Fruit fly (Drosophila melanogaster) whole organism: ENCODE results near the gene CG34008.

Experiments used
- CG8478 ChIP-seq: fragments of >200 bp; optimal IDR thresholded peaks from 2 replicates; lab custom pipeline; 2018; ENCODE audit warnings: inconsistent platforms
- Dll ChIP-seq: fragments of >200 bp; optimal IDR thresholded peaks from 2 replicates; lab custom pipeline; 2017
- EcR ChIP-seq, 2 experiments: fragments of >200 bp; optimal IDR thresholded peaks; 2 replicates each; lab custom pipeline; 2017; ENCODE audit warnings: missing biosample characterization in 2 of 2, missing genetic modification characterization in 2 of 2, missing genetic modification reagents in 2 of 2
- pan ChIP-seq: fragments of >200 bp; optimal IDR thresholded peaks from 2 replicates; lab custom pipeline; 2017
- psq ChIP-seq: fragments of >200 bp; optimal IDR thresholded peaks from 2 replicates; lab custom pipeline; 2017
- usp ChIP-seq: fragments of >200 bp; optimal IDR thresholded peaks from 2 replicates; lab custom pipeline; 2017; ENCODE audit warnings: missing biosample characterization, missing genetic modification characterization, mixed read lengths

The CG34008 gene

DNA sequence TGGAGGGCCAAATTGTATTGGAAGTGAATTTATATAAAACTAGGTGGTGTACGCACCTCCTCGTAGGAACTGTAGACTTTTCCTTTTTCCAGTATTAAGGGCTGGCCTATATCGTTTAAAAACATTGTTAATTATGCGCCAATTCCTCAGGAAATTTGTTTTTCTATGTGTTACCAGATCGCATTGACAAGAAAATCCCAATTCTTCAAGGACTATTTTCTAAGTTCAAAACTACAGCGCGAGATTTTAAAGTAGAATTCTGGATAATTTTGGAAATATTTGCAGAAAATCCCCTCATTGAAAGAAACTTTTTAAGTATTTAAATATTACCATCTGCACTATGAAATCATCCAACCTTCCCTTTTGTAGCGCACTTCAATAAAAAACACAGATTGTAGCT lies at the start of gene CG34008:
CG34008 (minus strand) TSS at position 147 of the 400 bp plus-strand sequence.
- TF ChIP-seq EcR (GFP tag; optimal IDR thresholded peaks at IDR 0.05; lab: Kevin White, UChicago) (no peak), Dll (lab: Kevin White, UChicago) (no peak), psq (no peak)

DNA sequence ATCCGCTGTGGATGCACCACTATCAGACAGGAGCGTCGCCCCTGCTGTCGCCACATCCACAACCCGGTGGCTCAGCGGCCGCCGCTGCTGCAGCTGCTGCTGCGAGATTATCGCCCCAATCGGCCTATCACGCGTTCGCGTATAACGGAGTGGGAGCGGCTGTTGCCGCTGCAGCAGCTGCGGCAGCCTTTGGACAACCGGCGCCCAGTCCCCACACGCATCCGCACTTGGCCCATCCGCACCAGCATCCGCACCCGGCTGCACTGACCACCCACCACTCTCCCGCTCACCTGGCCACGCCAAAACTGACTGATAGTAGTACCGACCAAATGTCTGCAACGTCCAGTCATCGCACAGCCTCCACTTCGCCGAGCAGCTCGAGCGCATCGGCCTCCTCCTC lies 44.8 kb upstream of the CG34008 start:
- TF ChIP-seq EcR (GFP tag; optimal IDR thresholded peaks at IDR 0.05; lab: Kevin White, UChicago) (no peak), psq (no peak), pan (lab: Kevin White, UChicago) (no peak), Dll (lab: Kevin White, UChicago) (no peak), usp (GFP tag; lab: Kevin White, UChicago) (no peak), CG8478 (lab: Kevin White, UChicago) (no peak)

DNA sequence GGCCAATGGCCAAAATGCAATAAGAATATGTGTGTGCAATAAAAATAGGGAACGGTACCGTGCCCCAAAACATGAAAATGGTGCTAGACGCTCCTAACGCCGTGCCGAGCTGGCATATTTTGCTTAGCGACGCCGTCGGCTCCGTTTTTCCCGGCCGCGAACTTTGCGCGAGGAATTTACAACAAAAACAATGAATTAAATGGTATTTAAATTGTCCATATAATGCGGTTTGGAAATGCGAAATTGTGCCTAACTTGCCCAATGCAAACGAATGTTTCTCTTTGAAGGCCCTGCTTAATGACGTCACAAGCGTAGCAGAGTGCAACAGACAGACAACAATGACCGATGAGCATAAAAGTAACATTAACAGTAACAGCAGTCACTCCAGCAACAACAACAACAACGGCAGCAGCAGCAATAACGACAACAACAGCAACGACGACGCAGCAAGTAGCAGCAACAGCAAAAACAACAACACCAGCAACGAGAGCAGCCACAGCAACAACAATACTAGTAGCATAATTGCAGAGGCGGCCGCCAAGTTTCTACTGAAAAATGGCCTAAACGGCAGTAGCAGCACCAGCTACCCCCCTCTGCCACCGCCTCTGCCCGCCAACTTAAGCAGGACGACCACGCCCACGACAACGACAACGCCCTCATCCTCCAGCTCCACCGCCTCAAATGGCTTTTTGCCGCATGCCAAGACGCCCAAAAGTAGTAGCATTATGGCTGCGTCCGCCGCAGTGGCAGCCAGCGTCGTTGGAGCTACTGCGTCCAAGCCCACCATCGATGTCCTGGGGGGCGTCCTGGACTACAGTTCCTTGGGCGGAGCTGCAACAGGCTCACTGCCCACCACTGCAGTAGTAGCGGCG lies 41.2 kb upstream of the CG34008 start:
- TF ChIP-seq psq, result no peak
- TF ChIP-seq Dll (lab: Kevin White, UChicago), result no peak
- no peak for TF ChIP-seq pan (lab: Kevin White, UChicago)
- no peak for TF ChIP-seq CG8478 (lab: Kevin White, UChicago)
- TF ChIP-seq usp (GFP tag; lab: Kevin White, UChicago), result no peak
- no peak for TF ChIP-seq EcR (GFP tag; optimal IDR thresholded peaks at IDR 0.05; lab: Kevin White, UChicago)

DNA sequence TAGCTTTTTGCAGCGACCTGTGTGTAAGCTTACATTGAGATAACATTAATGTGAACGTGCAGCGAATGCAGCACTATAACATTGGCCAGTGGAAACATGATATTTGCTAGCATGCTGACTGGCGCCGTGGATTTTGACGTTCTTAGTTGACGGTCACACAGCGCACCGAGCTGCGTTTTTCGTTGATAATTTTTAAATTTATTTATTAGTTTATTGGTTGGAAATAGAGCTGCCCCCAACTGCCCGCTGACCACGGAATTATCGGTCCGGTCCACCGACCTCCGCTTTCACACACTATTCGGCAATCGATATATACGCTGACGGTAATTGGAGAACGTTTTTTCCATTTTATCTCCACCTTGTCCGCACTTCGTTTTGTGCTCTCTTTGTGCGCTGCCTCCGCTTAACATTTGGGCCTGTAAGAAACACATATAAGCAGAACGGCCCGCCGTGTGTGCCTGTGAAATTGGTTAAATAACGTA lies 40.5 kb upstream of the CG34008 start, which contains the start of gene H:
H (plus strand) TSS at position 134 of the 482 bp plus-strand sequence.
- no peak for TF ChIP-seq pan (lab: Kevin White, UChicago)
- TF ChIP-seq CG8478 (lab: Kevin White, UChicago), result no peak
- no peak for TF ChIP-seq usp (GFP tag; lab: Kevin White, UChicago)
- no peak for TF ChIP-seq Dll (lab: Kevin White, UChicago)
- TF ChIP-seq psq, result no peak
- TF ChIP-seq EcR (GFP tag; optimal IDR thresholded peaks at IDR 0.05; lab: Kevin White, UChicago), result no peak

DNA sequence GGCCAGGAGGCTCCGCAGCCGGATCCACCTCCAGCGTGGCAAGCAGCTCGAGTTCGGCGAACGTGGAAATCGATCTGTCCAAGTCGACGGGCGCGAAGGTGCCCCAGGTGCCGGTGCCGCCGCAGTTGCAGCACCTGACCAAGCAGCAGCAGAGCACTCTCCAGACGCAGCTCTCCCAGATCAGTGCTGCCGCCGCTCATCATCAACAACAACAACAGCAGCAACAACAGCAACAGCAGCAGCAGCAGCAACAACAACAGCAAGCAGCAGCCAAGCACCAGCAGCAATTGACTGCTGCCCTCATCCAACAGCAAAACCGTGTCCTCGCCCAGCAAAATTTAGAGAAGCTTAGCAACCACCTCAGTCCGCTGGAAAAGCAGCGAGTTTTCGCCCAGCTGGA lies 37.6 kb upstream of the CG34008 start:
- TF ChIP-seq usp (GFP tag; lab: Kevin White, UChicago), result no peak
- no peak for TF ChIP-seq EcR (GFP tag; optimal IDR thresholded peaks at IDR 0.05; lab: Kevin White, UChicago)
- TF ChIP-seq Dll (lab: Kevin White, UChicago), result no peak
- TF ChIP-seq pan (lab: Kevin White, UChicago), result no peak
- no peak for TF ChIP-seq psq
- TF ChIP-seq CG8478 (lab: Kevin White, UChicago), result no peak

DNA sequence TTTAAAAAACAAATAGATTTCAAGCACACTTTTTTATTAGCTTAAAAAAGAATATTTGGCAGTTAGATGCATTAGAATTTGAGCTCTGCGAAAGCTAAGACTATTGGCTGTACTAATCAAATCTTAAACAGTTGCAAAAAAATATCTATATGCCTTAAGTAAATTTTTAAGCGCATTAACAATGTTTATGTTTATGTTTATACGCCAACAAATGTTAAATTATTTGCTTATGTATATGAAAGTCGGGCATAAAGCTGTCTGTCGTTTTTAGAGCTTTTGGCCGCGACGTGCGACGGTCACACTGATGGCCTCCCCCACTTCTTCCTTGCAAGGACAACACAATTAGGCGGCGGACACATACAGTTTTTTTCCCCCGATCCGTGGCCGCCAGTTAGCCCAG lies 36.3 kb upstream of the CG34008 start, which contains the start of gene CG5466:
CG5466 (plus strand) TSS at position 301 of the 400 bp plus-strand sequence.
- no peak for TF ChIP-seq pan (lab: Kevin White, UChicago)
- TF ChIP-seq Dll (lab: Kevin White, UChicago), result no peak
- TF ChIP-seq EcR (GFP tag; optimal IDR thresholded peaks at IDR 0.05; lab: Kevin White, UChicago), result no peak
- TF ChIP-seq usp (GFP tag; lab: Kevin White, UChicago), result no peak
- no peak for TF ChIP-seq CG8478 (lab: Kevin White, UChicago)
- no peak for TF ChIP-seq psq

DNA sequence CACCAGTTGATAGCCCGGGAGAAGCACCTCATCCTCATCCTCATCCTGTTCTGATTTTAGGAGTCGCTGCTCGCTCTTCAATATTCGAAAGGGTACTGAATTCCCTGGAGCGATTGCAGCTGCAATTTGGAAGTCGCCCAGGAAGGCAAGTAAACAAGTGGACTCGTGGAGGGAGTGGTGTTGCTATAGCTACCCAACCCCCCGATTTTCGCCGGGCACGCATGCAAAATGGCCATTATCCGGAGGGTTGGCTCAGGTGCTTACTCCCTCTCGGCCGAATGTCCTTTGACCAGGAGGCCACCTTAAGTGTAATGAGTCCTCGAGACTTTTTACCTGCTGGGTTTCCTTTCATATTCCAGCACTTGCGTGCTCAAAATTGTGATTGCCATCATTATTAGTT lies 35.5 kb upstream of the CG34008 start, which contains the start of gene CG15923:
CG15923 (minus strand) TSS at position 101 of the 400 bp plus-strand sequence.
- no peak for TF ChIP-seq usp (GFP tag; lab: Kevin White, UChicago)

DNA sequence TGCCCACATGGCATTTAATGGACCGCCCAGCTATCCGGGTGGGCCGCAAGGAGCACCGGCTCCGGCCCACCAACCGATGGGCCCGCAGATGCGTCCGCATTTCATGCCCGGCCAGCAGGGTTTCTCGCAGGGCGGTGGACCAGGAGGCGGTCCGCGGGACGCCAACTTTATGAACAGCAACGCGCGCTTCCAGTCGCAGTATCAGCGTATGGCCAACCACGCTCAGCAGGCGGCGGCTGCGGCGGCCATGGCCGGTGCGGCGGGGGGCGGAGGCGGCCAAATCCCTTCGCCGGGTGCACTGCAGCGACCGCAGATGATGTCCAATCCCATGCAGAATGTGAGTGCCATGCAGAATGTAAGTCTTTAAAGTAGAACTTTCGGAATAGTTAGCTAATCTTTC lies 26.9 kb upstream of the CG34008 start:
- TF ChIP-seq pan (lab: Kevin White, UChicago), result no peak
- no peak for TF ChIP-seq usp (GFP tag; lab: Kevin White, UChicago)
- TF ChIP-seq CG8478 (lab: Kevin White, UChicago), result no peak
- TF ChIP-seq psq, result no peak
- TF ChIP-seq EcR (GFP tag; optimal IDR thresholded peaks at IDR 0.05; lab: Kevin White, UChicago), result no peak
- no peak for TF ChIP-seq Dll (lab: Kevin White, UChicago)

DNA sequence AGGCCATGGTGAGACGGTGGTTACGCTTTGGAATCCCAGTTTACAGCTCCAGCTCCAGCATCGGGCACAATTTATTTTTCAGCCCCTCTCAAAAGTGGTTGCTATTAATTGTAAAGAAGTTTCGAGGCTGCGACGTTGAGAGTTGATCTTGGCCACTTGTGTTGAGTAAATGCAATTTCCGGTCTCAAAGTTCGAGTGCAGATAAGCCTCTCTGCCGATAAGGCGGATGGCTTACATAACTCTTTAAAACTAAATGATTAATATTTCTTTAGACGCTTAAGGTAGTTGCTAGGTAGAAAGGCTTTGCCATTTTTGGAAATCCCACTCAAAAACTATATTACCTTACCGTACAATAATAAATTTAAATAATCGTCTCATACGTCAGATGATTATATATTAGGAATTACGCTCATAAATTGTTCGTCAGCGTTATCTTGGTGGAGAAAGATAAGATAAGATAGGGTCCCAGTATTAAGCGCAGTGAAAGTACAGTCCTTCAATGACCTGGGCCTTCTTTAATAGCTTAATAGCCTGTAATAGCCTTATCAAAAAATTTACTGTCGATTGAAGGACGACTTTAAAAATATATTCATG lies 24.3 kb upstream of the CG34008 start:
- TF ChIP-seq Dll (lab: Kevin White, UChicago) (no peak), usp (GFP tag; lab: Kevin White, UChicago) (no peak), psq (no peak)

DNA sequence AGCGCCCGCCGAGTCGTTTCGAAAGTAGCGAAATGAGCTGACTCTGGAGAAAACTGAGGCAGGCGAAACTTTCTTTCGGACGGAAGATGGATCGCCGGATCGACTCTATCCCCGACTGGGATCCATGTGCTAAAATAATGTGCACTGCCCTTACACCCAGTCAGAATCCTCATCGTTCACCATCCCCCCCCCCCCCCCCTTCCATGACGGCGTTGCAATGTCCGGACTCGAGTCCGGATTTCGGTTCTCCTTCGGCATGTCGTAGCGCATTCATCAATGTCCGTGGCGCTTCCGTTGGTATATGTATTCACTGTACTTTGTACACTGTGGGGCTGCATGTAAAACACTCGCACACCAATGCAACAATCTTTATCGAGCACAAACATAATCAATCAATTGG lies 23.8 kb upstream of the CG34008 start:
- TF ChIP-seq psq (no peak), Dll (lab: Kevin White, UChicago) (no peak), EcR (GFP tag; optimal IDR thresholded peaks at IDR 0.05; lab: Kevin White, UChicago) (no peak), CG8478 (lab: Kevin White, UChicago) (no peak), pan (lab: Kevin White, UChicago) (no peak), usp (GFP tag; lab: Kevin White, UChicago) (no peak)

DNA sequence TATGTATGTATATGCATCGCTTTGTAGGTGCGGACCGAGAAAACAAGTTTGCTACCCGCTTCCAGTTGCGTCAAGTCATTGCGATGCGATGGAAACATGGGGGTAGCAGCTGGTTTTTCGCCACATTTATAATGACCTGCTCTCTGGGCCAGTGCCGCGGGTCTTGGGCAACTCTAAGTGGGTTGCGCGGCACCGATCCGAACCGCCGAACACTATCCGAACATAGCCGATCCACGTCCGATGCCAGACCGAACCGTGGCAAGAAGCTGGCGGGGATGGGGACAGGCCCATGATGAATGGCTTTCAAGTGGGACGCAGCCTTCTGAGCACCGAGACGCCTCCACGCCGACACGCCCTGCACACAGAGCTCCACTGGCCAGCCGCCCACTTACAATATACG lies 22.8 kb upstream of the CG34008 start:
- no peak for TF ChIP-seq EcR (GFP tag; optimal IDR thresholded peaks at IDR 0.05; lab: Kevin White, UChicago)
- no peak for TF ChIP-seq CG8478 (lab: Kevin White, UChicago)

DNA sequence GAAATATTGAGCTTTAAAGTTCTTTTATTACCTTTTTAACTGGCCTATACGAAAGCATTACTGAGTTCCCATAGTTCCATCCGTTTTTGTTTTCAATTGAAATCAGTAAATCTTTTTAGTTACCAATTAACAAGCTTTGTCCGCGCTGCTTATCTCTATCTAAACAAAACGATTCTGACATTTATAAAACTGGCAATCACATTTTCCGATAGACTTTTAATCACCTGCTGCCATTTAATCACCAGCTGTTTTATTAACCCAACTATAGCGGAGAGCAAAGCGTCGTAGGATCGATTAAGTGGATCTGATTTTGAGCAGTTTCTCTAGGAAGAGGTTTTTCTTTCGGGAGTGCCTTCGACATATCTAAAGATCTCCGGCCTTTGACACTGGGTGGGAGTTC lies 21.3 kb upstream of the CG34008 start:
- TF ChIP-seq CG8478 (lab: Kevin White, UChicago) (no peak), Dll (lab: Kevin White, UChicago) (no peak), usp (GFP tag; lab: Kevin White, UChicago) (no peak), pan (lab: Kevin White, UChicago) (no peak), EcR (GFP tag; optimal IDR thresholded peaks at IDR 0.05; lab: Kevin White, UChicago) (no peak), psq (no peak)
